Fruit fly (Drosophila melanogaster) whole organism, pupa: Measurements from ENCODE around the gene stumps.
A peak's percentile ranks its signal among the peaks of the same experiment; 100 is the strongest.

ENCODE experiments used
- CG13204 ChIP-seq: fragments of 200-800 bp; sonication (Bioruptor generic); optimal IDR thresholded peaks from 2 replicates; lab custom pipeline; 2018; ENCODE audit warnings: missing biosample characterization, mild to moderate bottlenecking, missing genetic modification characterization, moderate library complexity
- CG14655 ChIP-seq: fragments of 200-800 bp; sonication (Bioruptor generic); optimal IDR thresholded peaks from 3 replicates; lab custom pipeline; 2017; ENCODE audit warnings: mild to moderate bottlenecking, missing biosample characterization, missing genetic modification reagents, missing genetic modification characterization
- CG15710 ChIP-seq: fragments of 200-800 bp; sonication (Bioruptor generic); optimal IDR thresholded peaks from 2 replicates; lab custom pipeline; 2018; ENCODE audit warnings: missing biosample characterization, mild to moderate bottlenecking, missing genetic modification characterization, moderate library complexity
- CG17806 ChIP-seq: fragments of 200-800 bp; sonication (Bioruptor generic); optimal IDR thresholded peaks from 2 replicates; lab custom pipeline; 2018; ENCODE audit warnings: missing biosample characterization, mild to moderate bottlenecking, missing genetic modification characterization, moderate library complexity
- CG32121 ChIP-seq: fragments of 200-800 bp; sonication (Bioruptor generic); IDR thresholded peaks from 2 replicates; pipeline ENCODE4 v1.3.6; 2022; ENCODE audit warnings: missing biosample characterization, missing genetic modification characterization
- CG34367 ChIP-seq: fragments of 200-800 bp; sonication (Bioruptor generic); optimal IDR thresholded peaks from 2 replicates; lab custom pipeline; 2018; ENCODE audit warnings: missing biosample characterization, mild to moderate bottlenecking, missing genetic modification characterization
- CG9948 ChIP-seq: fragments of 200-800 bp; sonication (Bioruptor generic); optimal IDR thresholded peaks from 2 replicates; lab custom pipeline; 2018; ENCODE audit warnings: missing biosample characterization, mild to moderate bottlenecking, missing genetic modification characterization, moderate library complexity
- D1 ChIP-seq: fragments of 200-800 bp; sonication (Bioruptor generic); optimal IDR thresholded peaks from 2 replicates; lab custom pipeline; 2018; ENCODE audit warnings: missing biosample characterization, mild to moderate bottlenecking, missing genetic modification characterization, moderate library complexity
- EcR ChIP-seq: fragments of 200-800 bp; sonication (Bioruptor generic); optimal IDR thresholded peaks from 3 replicates; lab custom pipeline; 2019; ENCODE audit warnings: missing biosample characterization, missing genetic modification characterization, mild to moderate bottlenecking, moderate library complexity, missing genetic modification reagents
- Pif1B ChIP-seq: fragments of 200-800 bp; sonication (Bioruptor generic); optimal IDR thresholded peaks from 3 replicates; lab custom pipeline; 2016; ENCODE audit warnings: missing biosample characterization, missing genetic modification characterization
- fd96Ca ChIP-seq: fragments of 200-800 bp; sonication (Bioruptor generic); IDR thresholded peaks from 3 replicates; pipeline ENCODE4 v1.3.6; 2022; ENCODE audit warnings: missing biosample characterization, missing genetic modification characterization
- gl ChIP-seq: fragments of 200-800 bp; sonication (Bioruptor generic); optimal IDR thresholded peaks from 2 replicates; lab custom pipeline; 2018; ENCODE audit warnings: missing biosample characterization, mild to moderate bottlenecking, missing genetic modification characterization
- rn ChIP-seq: fragments of 200-800 bp; sonication (Bioruptor generic); IDR thresholded peaks from 2 replicates; pipeline ENCODE4 v1.3.6; 2022; ENCODE audit warnings: missing biosample characterization, missing genetic modification characterization

DNA sequence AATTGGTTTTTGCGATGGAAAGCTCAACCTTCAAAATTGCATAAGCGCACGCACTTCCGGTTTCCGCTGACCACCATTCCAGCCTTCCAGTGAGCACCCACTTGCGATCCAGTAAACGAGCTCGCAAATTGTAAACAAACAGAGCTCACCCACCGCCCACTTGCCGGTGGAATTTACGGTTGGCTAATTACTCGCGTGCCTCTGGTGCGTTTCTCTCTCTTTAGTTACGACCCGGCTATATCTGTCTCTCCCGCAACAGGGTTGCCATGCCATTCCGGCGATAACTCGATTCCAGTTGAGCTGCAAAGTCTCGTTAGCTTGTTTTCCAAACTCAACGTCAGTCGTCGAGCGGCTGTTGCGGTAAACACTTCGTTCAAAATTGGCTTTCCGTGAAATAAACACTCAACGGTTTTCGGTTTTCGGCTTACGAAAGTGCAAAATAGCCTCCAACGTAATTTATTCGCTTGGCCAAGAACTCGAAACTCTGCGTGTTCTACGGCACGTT, 53.2 kb downstream of the stumps start, which contains the start of gene Cad88C:
- TF ChIP-seq fd96Ca (GFP tag; lab: Robert Waterston, UW) (no peak), CG32121 (GFP tag; lab: Robert Waterston, UW) (0 out of 2 replicates have a peak, but pooled peaks have one; percentile 14), D1 (tag; lab: Kevin White, UChicago) (no peak), CG13204 (GFP tag; lab: Kevin White, UChicago) (no peak), CG15710 (no peak), rn (GFP tag; lab: Robert Waterston, UW) (no peak), CG14655 (no peak), CG17806 (tag; lab: Kevin White, UChicago) (no peak), gl (tag; lab: Kevin White, UChicago) (no peak), EcR (GFP tag; lab: Kevin White, UChicago) (no peak), CG9948 (tag; lab: Kevin White, UChicago) (no peak), Pif1B (GFP tag; lab: Kevin White, UChicago) (no peak), CG34367 (tag; lab: Kevin White, UChicago) (no peak)
